Worm (Caenorhabditis elegans) whole organism, L3 larva: ENCODE data around the gene cyp-34A7.

Experiments
- R02D3.7 ChIP-seq: fragments of 150-350 bp; optimal IDR thresholded peaks from 2 replicates; lab custom pipeline; 2014; ENCODE audit warnings: missing biosample characterization, missing genetic modification characterization
- aly-2 ChIP-seq: fragments of 150-350 bp; optimal IDR thresholded peaks from 2 replicates; lab custom pipeline; 2014; ENCODE audit warnings: missing biosample characterization, missing genetic modification characterization
- ceh-16 ChIP-seq: sonication (generic microtip); optimal IDR thresholded peaks from 2 replicates; lab custom pipeline; 2017; ENCODE audit warnings: missing biosample characterization, missing genetic modification characterization
- ceh-28 ChIP-seq: fragments of 150-350 bp; optimal IDR thresholded peaks from 2 replicates; lab custom pipeline; 2014; ENCODE audit warnings: missing biosample characterization, missing genetic modification reagents, missing genetic modification characterization
- elt-3 ChIP-seq, 3 experiments: fragments of 150-350 bp in 1 of 3; sonication (generic microtip) in 2 of 3; optimal IDR thresholded peaks; 2 replicates in 2 of 3; 4 replicates in 1 of 3; lab custom pipeline; 2014 to 2017; ENCODE audit warnings: missing biosample characterization in 3 of 3, missing genetic modification characterization in 3 of 3
- nhr-11 ChIP-seq: fragments of 150-350 bp; optimal IDR thresholded peaks from 2 replicates; lab custom pipeline; 2014; ENCODE audit warnings: missing biosample characterization, missing genetic modification characterization
- nhr-23 ChIP-seq: fragments of 150-350 bp; optimal IDR thresholded peaks from 2 replicates; lab custom pipeline; 2014; ENCODE audit warnings: missing biosample characterization, missing genetic modification reagents, missing genetic modification characterization
- nhr-237 ChIP-seq: fragments of 150-350 bp; optimal IDR thresholded peaks from 2 replicates; lab custom pipeline; 2014; ENCODE audit warnings: missing biosample characterization, missing genetic modification characterization
- sea-2 ChIP-seq: fragments of 150-350 bp; sonication (generic microtip); optimal IDR thresholded peaks from 4 replicates; lab custom pipeline; 2014; ENCODE audit warnings: missing biosample characterization, missing genetic modification reagents, missing genetic modification characterization
- snpc-4 ChIP-seq: fragments of 150-350 bp; optimal IDR thresholded peaks from 2 replicates; lab custom pipeline; 2014; ENCODE audit warnings: missing biosample characterization, missing genetic modification characterization
- tbx-2 ChIP-seq: sonication (generic microtip); optimal IDR thresholded peaks from 2 replicates; lab custom pipeline; 2016; ENCODE audit warnings: mild to moderate bottlenecking, missing genetic modification characterization, missing compliant biosample characterization
- unc-62 ChIP-seq: fragments of 150-350 bp; sonication (generic microtip); optimal IDR thresholded peaks from 4 replicates; lab custom pipeline; 2014; ENCODE audit warnings: missing biosample characterization, missing genetic modification reagents, missing genetic modification characterization

DNA sequence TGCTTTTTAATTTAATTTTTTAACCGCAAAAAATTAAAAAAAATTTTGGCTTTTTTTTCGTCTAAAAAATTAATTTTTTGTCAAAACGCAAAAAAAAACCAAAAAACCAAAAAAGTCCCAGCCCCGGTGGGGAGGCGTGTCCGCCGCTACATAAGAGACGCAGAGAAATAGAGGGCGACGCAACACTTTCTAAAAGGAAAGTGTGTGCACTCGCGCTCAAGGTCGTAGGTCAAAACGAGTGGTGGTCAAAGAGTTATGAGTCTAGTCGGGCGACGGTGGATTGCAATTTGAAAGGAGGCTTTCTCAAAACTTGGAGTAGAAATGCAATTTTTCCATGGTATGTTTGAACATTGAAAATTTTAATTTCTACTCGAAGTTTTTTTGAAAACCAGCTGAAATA, 41.0 kb upstream of the cyp-34A7 start:
- TF ChIP-seq sea-2 (GFP tag; lab: Kevin White, UChicago) (no peak), aly-2 (no peak), nhr-11 (no peak), nhr-237 (no peak), unc-62 (GFP tag; lab: Kevin White, UChicago) (no peak), nhr-23 (no peak), ceh-28 (tag; lab: Kevin White, UChicago) (no peak), R02D3.7 (tag; lab: Kevin White, UChicago) (no peak), snpc-4 (tag; lab: Kevin White, UChicago) (no peak), ceh-16 (tag; lab: Kevin White, UChicago) (no peak), elt-3 (tag; optimal IDR thresholded peaks at IDR 0.05; lab: Kevin White, UChicago) (no peak), tbx-2 (tag; lab: Kevin White, UChicago) (no peak)
